Fruit fly (Drosophila melanogaster) whole organism, embryonic: ENCODE data around the gene CG43354.
A peak's percentile ranks its signal among the peaks of the same experiment; 100 is the strongest.

ENCODE experiments used
- Adf1 ChIP-seq: fragments of 200-800 bp; sonication (Bioruptor generic); IDR thresholded peaks from 2 replicates; pipeline ENCODE4 v1.3.6; 2022; ENCODE audit warnings: missing biosample characterization, missing genetic modification characterization
- Atf3 ChIP-seq: fragments of 200-800 bp; sonication (Bioruptor generic); optimal IDR thresholded peaks from 3 replicates; lab custom pipeline; 2016; ENCODE audit warnings: missing biosample characterization, missing genetic modification characterization
- BEAF-32 ChIP-seq: fragments of 200-800 bp; sonication (Bioruptor generic); optimal IDR thresholded peaks from 3 replicates; lab custom pipeline; 2017; ENCODE audit warnings: missing biosample characterization, missing genetic modification characterization, mild to moderate bottlenecking, moderate library complexity, missing genetic modification reagents
- Bteb2 ChIP-seq: fragments of 200-800 bp; sonication (Bioruptor generic); optimal IDR thresholded peaks from 2 replicates; lab custom pipeline; 2016; ENCODE audit warnings: missing biosample characterization, missing genetic modification characterization
- CG10979 ChIP-seq: fragments of 200-800 bp; sonication (Bioruptor generic); optimal IDR thresholded peaks from 2 replicates; lab custom pipeline; 2018; ENCODE audit warnings: missing biosample characterization, mild to moderate bottlenecking, missing genetic modification characterization, moderate library complexity
- CG11504 ChIP-seq: fragments of 200-800 bp; sonication (Bioruptor generic); optimal IDR thresholded peaks from 3 replicates; lab custom pipeline; 2019; ENCODE audit warnings: missing biosample characterization, mild to moderate bottlenecking, missing genetic modification characterization, moderate library complexity
- CG13287 ChIP-seq: fragments of 200-800 bp; sonication (Bioruptor generic); IDR thresholded peaks from 2 replicates; pipeline ENCODE4 v1.3.6; 2022; ENCODE audit warnings: missing biosample characterization, missing genetic modification characterization; ENCODE audit not compliant: partially characterized antibody
- CG15514 ChIP-seq: fragments of 200-800 bp; sonication (Bioruptor generic); optimal IDR thresholded peaks from 3 replicates; lab custom pipeline; 2017; ENCODE audit warnings: missing biosample characterization, missing genetic modification characterization, mild to moderate bottlenecking, moderate library complexity, missing genetic modification reagents
- CG17385 ChIP-seq: fragments of 200-800 bp; sonication (Bioruptor generic); optimal IDR thresholded peaks from 3 replicates; lab custom pipeline; 2018; ENCODE audit warnings: missing biosample characterization, mild to moderate bottlenecking, missing genetic modification characterization
- CG18262 ChIP-seq: fragments of 200-800 bp; optimal IDR thresholded peaks from 3 replicates; lab custom pipeline; 2019; ENCODE audit warnings: missing biosample characterization, mild to moderate bottlenecking, missing genetic modification characterization, moderate library complexity
- CG18476 ChIP-seq: fragments of 200-800 bp; sonication (Bioruptor generic); optimal IDR thresholded peaks from 2 replicates; lab custom pipeline; 2016; ENCODE audit warnings: missing biosample characterization, mild to moderate bottlenecking, missing genetic modification characterization
- CG3065 ChIP-seq: fragments of 200-800 bp; sonication (Bioruptor generic); optimal IDR thresholded peaks from 2 replicates; lab custom pipeline; 2016; ENCODE audit warnings: missing biosample characterization, missing genetic modification characterization
- CG31441 ChIP-seq: fragments of 200-800 bp; sonication (Bioruptor generic); IDR thresholded peaks from 2 replicates; pipeline ENCODE4 v1.3.6; 2022; ENCODE audit warnings: missing biosample characterization, missing genetic modification characterization
- CG3163 ChIP-seq: fragments of 200-800 bp; sonication (Bioruptor generic); optimal IDR thresholded peaks from 3 replicates; lab custom pipeline; 2016; ENCODE audit warnings: missing biosample characterization, missing genetic modification characterization
- CG3281 ChIP-seq: fragments of 200-800 bp; sonication (Bioruptor generic); optimal IDR thresholded peaks from 3 replicates; lab custom pipeline; 2017; ENCODE audit warnings: missing biosample characterization, mild to moderate bottlenecking, missing genetic modification characterization
- CG3838 ChIP-seq: fragments of 200-800 bp; sonication (Bioruptor generic); optimal IDR thresholded peaks from 3 replicates; lab custom pipeline; 2016; ENCODE audit warnings: missing biosample characterization, missing genetic modification characterization
- CG6254 ChIP-seq: fragments of 200-800 bp; sonication (Bioruptor generic); optimal IDR thresholded peaks from 3 replicates; lab custom pipeline; 2017; ENCODE audit warnings: mild to moderate bottlenecking, missing biosample characterization, missing genetic modification reagents, missing genetic modification characterization
- CG6272 ChIP-seq: fragments of 200-800 bp; sonication (Bioruptor generic); IDR thresholded peaks from 2 replicates; pipeline ENCODE4 v1.3.6; 2022; ENCODE audit warnings: missing biosample characterization, missing genetic modification characterization
- CG6683 ChIP-seq: fragments of 200-800 bp; sonication (Bioruptor generic); optimal IDR thresholded peaks from 2 replicates; lab custom pipeline; 2017; ENCODE audit warnings: missing biosample characterization, mild to moderate bottlenecking, missing genetic modification characterization, missing genetic modification reagents
- CG7928 ChIP-seq: fragments of 200-800 bp; sonication (Bioruptor generic); optimal IDR thresholded peaks from 2 replicates; lab custom pipeline; 2017; ENCODE audit warnings: missing biosample characterization, mild to moderate bottlenecking, missing genetic modification characterization
- CoRest ChIP-seq: fragments of 200-800 bp; sonication (Bioruptor generic); optimal IDR thresholded peaks from 3 replicates; lab custom pipeline; 2018; ENCODE audit warnings: missing biosample characterization, mild to moderate bottlenecking, missing genetic modification characterization, moderate library complexity
- Dek ChIP-seq: fragments of 200-800 bp; sonication (Bioruptor generic); optimal IDR thresholded peaks from 3 replicates; lab custom pipeline; 2019; ENCODE audit warnings: missing biosample characterization, mild to moderate bottlenecking, missing genetic modification characterization, moderate library complexity
- Dip2 ChIP-seq: fragments of 200-800 bp; sonication (Bioruptor generic); IDR thresholded peaks from 2 replicates; pipeline ENCODE4 v1.3.6; 2022; ENCODE audit warnings: missing biosample characterization, missing genetic modification characterization
- Doc3 ChIP-seq: fragments of 200-800 bp; sonication (Bioruptor generic); IDR thresholded peaks from 3 replicates; pipeline ENCODE4 v1.3.6; 2022; ENCODE audit warnings: missing biosample characterization, missing genetic modification characterization; ENCODE audit not compliant: partially characterized antibody
- HHEX ChIP-seq: fragments of 200-800 bp; sonication (Bioruptor generic); optimal IDR thresholded peaks from 3 replicates; lab custom pipeline; 2017; ENCODE audit warnings: missing biosample characterization, mild to moderate bottlenecking, missing genetic modification characterization, missing genetic modification reagents
- Hr78 ChIP-seq, 2 experiments: fragments of 200-800 bp in 1 of 2; fragments of >200 bp in 1 of 2; sonication (Bioruptor generic) in 1 of 2; optimal IDR thresholded peaks; 2 replicates each; lab custom pipeline; 2017 to 2019; ENCODE audit warnings: missing biosample characterization in 2 of 2, missing genetic modification characterization in 2 of 2, mild to moderate bottlenecking in 1 of 2, moderate library complexity in 1 of 2
- Kr ChIP-seq: fragments of 200-800 bp; sonication (Bioruptor generic); optimal IDR thresholded peaks from 2 replicates; lab custom pipeline; 2017; ENCODE audit warnings: missing biosample characterization, mild to moderate bottlenecking, missing genetic modification characterization
- Med ChIP-seq: fragments of 200-800 bp; sonication (Bioruptor generic); peaks from one replicate; lab custom pipeline; 2016; ENCODE audit warnings: missing biosample characterization, missing genetic modification characterization, mild to moderate bottlenecking, inconsistent platforms, moderate library complexity
- NfI ChIP-seq: fragments of 200-800 bp; sonication (Bioruptor generic); optimal IDR thresholded peaks from 3 replicates; lab custom pipeline; 2018; ENCODE audit warnings: missing biosample characterization, mild to moderate bottlenecking, missing genetic modification characterization, moderate library complexity
- Rfx ChIP-seq: fragments of 200-800 bp; sonication (Bioruptor generic); IDR thresholded peaks from 2 replicates; pipeline ENCODE4 v1.3.6; 2022; ENCODE audit warnings: missing biosample characterization, missing genetic modification characterization
- Taf1 ChIP-seq: fragments of 200-800 bp; sonication (Bioruptor generic); IDR thresholded peaks from 2 replicates; pipeline ENCODE4 v1.3.6; 2022; ENCODE audit warnings: missing biosample characterization, missing genetic modification characterization
- bowl ChIP-seq: fragments of 200-800 bp; sonication (Bioruptor generic); IDR thresholded peaks from 2 replicates; pipeline ENCODE4 v1.3.6; 2022; ENCODE audit warnings: missing biosample characterization, missing genetic modification characterization
- chm ChIP-seq: fragments of 200-800 bp; sonication (Bioruptor generic); IDR thresholded peaks from 2 replicates; pipeline ENCODE4 v1.3.6; 2022; ENCODE audit warnings: missing biosample characterization, missing genetic modification characterization
- dan ChIP-seq: fragments of 200-800 bp; sonication (Bioruptor generic); IDR thresholded peaks from 2 replicates; pipeline ENCODE4 v1.3.6; 2022; ENCODE audit warnings: missing biosample characterization, missing genetic modification characterization
- dpn ChIP-seq, 2 experiments: fragments of 200-800 bp; sonication (Bioruptor generic); optimal IDR thresholded peaks; 3 replicates each; lab custom pipeline; 2016; ENCODE audit warnings: missing biosample characterization in 2 of 2, missing genetic modification characterization in 2 of 2
- dysf ChIP-seq: fragments of 200-800 bp; sonication (Bioruptor generic); IDR thresholded peaks from 3 replicates; pipeline ENCODE4 v1.3.6; 2022; ENCODE audit warnings: missing biosample characterization, missing genetic modification characterization
- exex ChIP-seq: fragments of 200-800 bp; sonication (Bioruptor generic); optimal IDR thresholded peaks from 4 replicates; lab custom pipeline; 2018; ENCODE audit warnings: missing biosample characterization, mild to moderate bottlenecking, missing genetic modification characterization, moderate library complexity
- fd102C ChIP-seq: fragments of 200-800 bp; sonication (Bioruptor generic); optimal IDR thresholded peaks from 2 replicates; lab custom pipeline; 2018; ENCODE audit warnings: missing biosample characterization, mild to moderate bottlenecking, missing genetic modification characterization, moderate library complexity
- gt ChIP-seq: fragments of 200-800 bp; sonication (Bioruptor generic); IDR thresholded peaks from 2 replicates; pipeline ENCODE4 v1.3.6; 2022; ENCODE audit warnings: missing biosample characterization, missing genetic modification characterization
- hbn ChIP-seq: fragments of 200-800 bp; sonication (Bioruptor generic); IDR thresholded peaks from 2 replicates; pipeline ENCODE4 v1.3.6; 2022; ENCODE audit warnings: missing biosample characterization, missing genetic modification characterization; ENCODE audit not compliant: partially characterized antibody
- kni ChIP-seq: fragments of 200-800 bp; sonication (Bioruptor generic); optimal IDR thresholded peaks from 3 replicates; lab custom pipeline; 2017; ENCODE audit warnings: mild to moderate bottlenecking, missing biosample characterization, missing genetic modification reagents, missing genetic modification characterization
- lola ChIP-seq, 3 experiments: fragments of >200 bp in 2 of 3; fragments of 200-800 bp in 1 of 3; sonication (Bioruptor generic) in 1 of 3; optimal IDR thresholded peaks; 2 replicates each; lab custom pipeline; 2017 to 2019; ENCODE audit warnings: missing biosample characterization in 3 of 3, missing genetic modification characterization in 3 of 3, mild to moderate bottlenecking in 1 of 3, moderate library complexity in 1 of 3
- mam ChIP-seq: fragments of 200-800 bp; sonication (Bioruptor generic); optimal IDR thresholded peaks from 3 replicates; lab custom pipeline; 2016; ENCODE audit warnings: missing biosample characterization, missing genetic modification characterization
- nmo ChIP-seq: fragments of 200-800 bp; sonication (Bioruptor generic); optimal IDR thresholded peaks from 2 replicates; lab custom pipeline; 2018; ENCODE audit warnings: missing biosample characterization, mild to moderate bottlenecking, missing genetic modification characterization, moderate library complexity
- pfk ChIP-seq: fragments of 200-800 bp; sonication (Bioruptor generic); optimal IDR thresholded peaks from 2 replicates; lab custom pipeline; 2018; ENCODE audit warnings: missing biosample characterization, mild to moderate bottlenecking, missing genetic modification characterization, moderate library complexity
- seq ChIP-seq: fragments of 200-800 bp; sonication (Bioruptor generic); IDR thresholded peaks from 2 replicates; pipeline ENCODE4 v1.3.6; 2022; ENCODE audit warnings: missing biosample characterization, missing genetic modification characterization
- slp2 ChIP-seq: fragments of 200-800 bp; sonication (Bioruptor generic); optimal IDR thresholded peaks from 2 replicates; lab custom pipeline; 2016; ENCODE audit warnings: missing biosample characterization, missing genetic modification characterization
- wdn ChIP-seq: fragments of 200-800 bp; sonication (Bioruptor generic); IDR thresholded peaks from 2 replicates; pipeline ENCODE4 v1.3.6; 2022; ENCODE audit warnings: missing biosample characterization, missing genetic modification characterization
- zf30C ChIP-seq: fragments of 200-800 bp; sonication (Bioruptor generic); optimal IDR thresholded peaks from 3 replicates; lab custom pipeline; 2018; ENCODE audit warnings: missing biosample characterization, mild to moderate bottlenecking, missing genetic modification characterization

Gene CG43354

dm6 chr2L:18325120-18325581 lies 15.9 kb upstream of the CG43354 start (continued):
- no peak for TF ChIP-seq Dip2 (GFP tag; lab: Robert Waterston, UW)
- TF ChIP-seq Taf1, result 0 out of 2 replicates have a peak, but pooled peaks have one; percentile 31
- TF ChIP-seq CG31441 (GFP tag; lab: Robert Waterston, UW), result peak; percentile 89
- TF ChIP-seq nmo (GFP tag; lab: Kevin White, UChicago), result peak; percentile 90
- TF ChIP-seq Med, result peak; percentile 98
- TF ChIP-seq fd102C (GFP tag; lab: Kevin White, UChicago), result peak; percentile 46
- TF ChIP-seq CG3281 (GFP tag; lab: Kevin White, UChicago), result peak; percentile 61
- TF ChIP-seq Dek (tag; lab: Kevin White, UChicago), result peak; percentile 67
- TF ChIP-seq Hr78 (GFP tag; optimal IDR thresholded peaks at IDR 0.05; lab: Kevin White, UChicago), result peak in 1 of 2 experiments; percentile 82
- TF ChIP-seq dysf (GFP tag; lab: Robert Waterston, UW), result peak; percentile 90
- peak; percentile 51 for TF ChIP-seq Kr (GFP tag; lab: Kevin White, UChicago)
- no peak for TF ChIP-seq Doc3
- TF ChIP-seq Bteb2 (GFP tag; lab: Kevin White, UChicago), result peak; percentile 57
- TF ChIP-seq BEAF-32, result no peak
- peak; percentile 79 for TF ChIP-seq CG17385 (GFP tag; lab: Kevin White, UChicago)
- peak; percentile 85 for TF ChIP-seq Atf3 (GFP tag; lab: Kevin White, UChicago)
- peak; percentile 61 for TF ChIP-seq CG3163
- peak; percentile 70 for TF ChIP-seq CG3065 (GFP tag; lab: Kevin White, UChicago)
- TF ChIP-seq CG6254, result peak; percentile 74
- peak; percentile 1 for TF ChIP-seq CG7928 (GFP tag; lab: Kevin White, UChicago)
- no peak for TF ChIP-seq CG13287 (GFP tag; lab: Robert Waterston, UW)
- peak; percentile 84 for TF ChIP-seq NfI
- peak; percentile 43 for TF ChIP-seq CG3838 (GFP tag; lab: Kevin White, UChicago)
- peak; percentile 52; the same call in 1 of the 2 replicates for TF ChIP-seq chm
- TF ChIP-seq pfk (GFP tag; lab: Kevin White, UChicago), result no peak
- TF ChIP-seq CG18476 (GFP tag; lab: Kevin White, UChicago), result peak; percentile 74
- peak; percentile 79 for TF ChIP-seq HHEX
- peak; percentile 46; the same call in 1 of the 2 replicates for TF ChIP-seq wdn (GFP tag; lab: Robert Waterston, UW)
- peak; percentile 68 for TF ChIP-seq bowl (GFP tag; lab: Robert Waterston, UW)
- TF ChIP-seq zf30C, result peak; percentile 77
- TF ChIP-seq Rfx (GFP tag; lab: Robert Waterston, UW), result peak; percentile 87
- peak; percentile 57 for TF ChIP-seq gt (GFP tag; lab: Robert Waterston, UW)
- TF ChIP-seq exex (tag; lab: Kevin White, UChicago), result peak; percentile 46
- TF ChIP-seq mam (GFP tag; lab: Kevin White, UChicago), result peak; percentile 75
- peak; percentile 83 for TF ChIP-seq slp2
- TF ChIP-seq CG10979 (tag; lab: Kevin White, UChicago), result peak; percentile 89
- peak in 1 of 3 experiments; percentile 84 for TF ChIP-seq lola (GFP tag; optimal IDR thresholded peaks at IDR 0.05; lab: Kevin White, UChicago)
- TF ChIP-seq kni (GFP tag; lab: Kevin White, UChicago), result peak; percentile 67
- peak; percentile 89 for TF ChIP-seq CG18262 (tag; lab: Kevin White, UChicago)
- TF ChIP-seq CG15514 (GFP tag; lab: Kevin White, UChicago), result peak; percentile 51
- TF ChIP-seq dpn (GFP tag; optimal IDR thresholded peaks at IDR 0.05; lab: Kevin White, UChicago), result peak; percentile 82 to 86
- peak; percentile 11; the same call in 1 of the 2 replicates for TF ChIP-seq Adf1 (GFP tag; lab: Robert Waterston, UW)
- peak; percentile 91 for TF ChIP-seq CG11504 (tag; lab: Kevin White, UChicago)
- TF ChIP-seq hbn, result no peak
- TF ChIP-seq dan, result peak; percentile 49; the same call in 1 of the 2 replicates
- peak; percentile 76 for TF ChIP-seq seq
- peak; percentile 30 for TF ChIP-seq CG6683 (GFP tag; lab: Kevin White, UChicago)
- peak; percentile 67 for TF ChIP-seq CG6272 (GFP tag; lab: Robert Waterston, UW)
- peak; percentile 91 for TF ChIP-seq CoRest (tag; lab: Kevin White, UChicago)
